Worm (Caenorhabditis elegans) whole organism, L4 larva: Measurements from ENCODE around the gene F09F7.6.
A peak's percentile ranks its signal among the peaks of the same experiment; 100 is the strongest.

ENCODE experiments used
- F10B5.3 ChIP-seq: sonication (generic microtip); optimal IDR thresholded peaks from 2 replicates; lab custom pipeline; 2016; ENCODE audit warnings: mild to moderate bottlenecking, missing genetic modification characterization, missing compliant biosample characterization
- F37D6.2 ChIP-seq: sonication (generic microtip); optimal IDR thresholded peaks from 2 replicates; lab custom pipeline; 2016; ENCODE audit warnings: mild to moderate bottlenecking, missing genetic modification characterization, missing compliant biosample characterization
- Y75B8A.6 ChIP-seq: fragments of 200-800 bp; sonication (Bioruptor generic); IDR thresholded peaks from 2 replicates; pipeline ENCODE4 v1.3.6; 2022; ENCODE audit warnings: missing genetic modification reagents, missing genetic modification characterization, missing compliant biosample characterization
- aha-1 ChIP-seq: fragments of 150-350 bp; peaks from one replicate; lab custom pipeline; 2014; ENCODE audit warnings: missing biosample characterization, missing genetic modification characterization
- ama-1 ChIP-seq: fragments of 150-350 bp; optimal IDR thresholded peaks from 2 replicates; lab custom pipeline; 2014; ENCODE audit warnings: inconsistent platforms, mixed read lengths
- ceh-32 ChIP-seq: sonication (generic microtip); optimal IDR thresholded peaks from 2 replicates; lab custom pipeline; 2016; ENCODE audit warnings: mild to moderate bottlenecking, missing genetic modification characterization, missing compliant biosample characterization; ENCODE audit not compliant: poor library complexity
- cey-2 ChIP-seq: sonication (generic microtip); optimal IDR thresholded peaks from 3 replicates; lab custom pipeline; 2017; ENCODE audit warnings: missing genetic modification characterization, mild to moderate bottlenecking, missing compliant biosample characterization, antibody characterized with exemption, borderline replicate concordance; ENCODE audit not compliant: insufficient read depth
- daf-19 ChIP-seq: fragments of 200-800 bp; sonication (Bioruptor generic); conservative IDR thresholded peaks from 2 replicates; pipeline ENCODE4 v1.3.6; 2022; ENCODE audit warnings: missing genetic modification characterization, missing compliant biosample characterization
- dpl-1 ChIP-seq: fragments of 150-350 bp; optimal IDR thresholded peaks from 2 replicates; lab custom pipeline; 2014; ENCODE audit warnings: missing biosample characterization, missing genetic modification reagents, missing genetic modification characterization
- duxl-1 ChIP-seq: sonication (generic microtip); optimal IDR thresholded peaks from 2 replicates; lab custom pipeline; 2016; ENCODE audit warnings: mild to moderate bottlenecking, missing genetic modification characterization, moderate library complexity, missing compliant biosample characterization; ENCODE audit not compliant: poor library complexity
- dve-1 ChIP-seq: sonication (generic microtip); optimal IDR thresholded peaks from 2 replicates; lab custom pipeline; 2017; ENCODE audit warnings: antibody characterized with exemption, mild to moderate bottlenecking, missing genetic modification characterization, missing compliant biosample characterization; ENCODE audit not compliant: insufficient read depth
- egl-27 ChIP-seq: sonication (generic microtip); optimal IDR thresholded peaks from 3 replicates; lab custom pipeline; 2017; ENCODE audit warnings: missing biosample characterization, missing genetic modification reagents, missing genetic modification characterization
- egl-43 ChIP-seq: fragments of 200-800 bp; sonication (Bioruptor generic); IDR thresholded peaks from 2 replicates; pipeline ENCODE4 v1.3.6; 2022; ENCODE audit warnings: missing genetic modification reagents, missing genetic modification characterization, missing compliant biosample characterization
- fkh-10 ChIP-seq: fragments of 150-350 bp; optimal IDR thresholded peaks from 2 replicates; lab custom pipeline; 2014; ENCODE audit warnings: missing biosample characterization, missing genetic modification reagents, missing genetic modification characterization
- fos-1 ChIP-seq: fragments of 150-350 bp; optimal IDR thresholded peaks from 2 replicates; lab custom pipeline; 2014; ENCODE audit warnings: missing biosample characterization, missing genetic modification characterization
- hif-1 ChIP-seq, 2 experiments: sonication (generic microtip); optimal IDR thresholded peaks; 2 replicates each; lab custom pipeline; 2016 to 2017; ENCODE audit warnings: missing compliant biosample characterization in 2 of 2, missing genetic modification characterization in 2 of 2, missing genetic modification reagents in 2 of 2, missing genotype in 2 of 2, mild to moderate bottlenecking in 1 of 2
- hlh-11 ChIP-seq: fragments of 200-800 bp; sonication (Bioruptor generic); optimal IDR thresholded peaks from 2 replicates; lab custom pipeline; 2018; ENCODE audit warnings: mild to moderate bottlenecking, missing genetic modification characterization, missing compliant biosample characterization
- hlh-30 ChIP-seq: sonication (generic microtip); optimal IDR thresholded peaks from 2 replicates; lab custom pipeline; 2017; ENCODE audit warnings: antibody characterized with exemption, mild to moderate bottlenecking, missing genetic modification characterization, missing compliant biosample characterization; ENCODE audit not compliant: insufficient read depth
- hmg-1.1 ChIP-seq: fragments of 200-800 bp; sonication (Bioruptor generic); IDR thresholded peaks from 2 replicates; pipeline ENCODE4 v1.3.6; 2022; ENCODE audit warnings: missing genetic modification reagents, missing genetic modification characterization, missing compliant biosample characterization
- lim-7 ChIP-seq: fragments of 200-800 bp; sonication (Bioruptor generic); IDR thresholded peaks from 2 replicates; pipeline ENCODE4 v1.3.6; 2022; ENCODE audit warnings: missing genetic modification characterization, missing compliant biosample characterization
- lin-1 ChIP-seq: fragments of 200-800 bp; sonication (Bioruptor generic); IDR thresholded peaks from 2 replicates; pipeline ENCODE4 v1.3.6; 2022; ENCODE audit warnings: missing genetic modification reagents, missing genetic modification characterization, missing compliant biosample characterization
- lin-29 ChIP-seq: fragments of 200-800 bp; sonication (Bioruptor generic); IDR thresholded peaks from 2 replicates; pipeline ENCODE4 v1.3.6; 2022; ENCODE audit warnings: missing genetic modification reagents, missing genetic modification characterization, missing compliant biosample characterization
- lir-3 ChIP-seq: sonication (generic microtip); optimal IDR thresholded peaks from 2 replicates; lab custom pipeline; 2016; ENCODE audit warnings: mild to moderate bottlenecking, missing genetic modification characterization, missing compliant biosample characterization
- madf-5 ChIP-seq, 2 experiments: fragments of 200-800 bp; sonication (Bioruptor generic); IDR thresholded peaks; 2 replicates each; pipeline ENCODE4 v1.3.6; 2022; ENCODE audit warnings: missing compliant biosample characterization in 2 of 2, missing genetic modification characterization in 2 of 2
- mes-2 ChIP-seq: sonication (generic microtip); optimal IDR thresholded peaks from 2 replicates; lab custom pipeline; 2016; ENCODE audit warnings: missing genotype, mild to moderate bottlenecking, missing genetic modification characterization, missing compliant biosample characterization; ENCODE audit not compliant: poor library complexity, severe bottlenecking
- nhr-102 ChIP-seq: sonication (generic microtip); optimal IDR thresholded peaks from 2 replicates; lab custom pipeline; 2016; ENCODE audit warnings: mild to moderate bottlenecking, missing genetic modification characterization, moderate library complexity, missing compliant biosample characterization
- nhr-41 ChIP-seq: fragments of 200-800 bp; sonication (Bioruptor generic); IDR thresholded peaks from 2 replicates; pipeline ENCODE4 v1.3.6; 2022; ENCODE audit warnings: missing genetic modification reagents, missing genetic modification characterization, missing compliant biosample characterization
- nhr-76 ChIP-seq: fragments of 150-350 bp; optimal IDR thresholded peaks from 2 replicates; lab custom pipeline; 2014; ENCODE audit warnings: missing biosample characterization, missing genetic modification characterization
- pha-4 ChIP-seq, 2 experiments: fragments of 150-350 bp in 1 of 2; fragments of 200-800 bp in 1 of 2; sonication (Bioruptor generic) in 1 of 2; IDR thresholded peaks in 1 of 2; optimal IDR thresholded peaks in 1 of 2; 2 replicates each; pipeline versions ENCODE4 v1.3.6 to Lab custom; 2014 to 2022; ENCODE audit warnings: missing genetic modification characterization in 2 of 2, missing genetic modification reagents in 2 of 2, missing biosample characterization in 1 of 2, missing compliant biosample characterization in 1 of 2
- skn-1 ChIP-seq: fragments of 150-350 bp; optimal IDR thresholded peaks from 2 replicates; lab custom pipeline; 2014; ENCODE audit warnings: missing biosample characterization, missing genetic modification characterization
- snpc-4 ChIP-seq: fragments of 150-350 bp; optimal IDR thresholded peaks from 2 replicates; lab custom pipeline; 2014; ENCODE audit warnings: missing biosample characterization, missing genetic modification characterization
- tag-97 ChIP-seq: fragments of 200-800 bp; sonication (Bioruptor generic); IDR thresholded peaks from 2 replicates; pipeline ENCODE4 v1.3.6; 2022; ENCODE audit warnings: missing genetic modification characterization, missing compliant biosample characterization
- vab-7 ChIP-seq: fragments of 200-800 bp; sonication (Bioruptor generic); IDR thresholded peaks from 2 replicates; pipeline ENCODE4 v1.3.6; 2022; ENCODE audit warnings: missing genetic modification reagents, missing genetic modification characterization, missing compliant biosample characterization
- zag-1 ChIP-seq: fragments of 150-350 bp; optimal IDR thresholded peaks from 2 replicates; lab custom pipeline; 2014; ENCODE audit warnings: missing biosample characterization, missing genetic modification characterization

Gene F09F7.6

DNA sequence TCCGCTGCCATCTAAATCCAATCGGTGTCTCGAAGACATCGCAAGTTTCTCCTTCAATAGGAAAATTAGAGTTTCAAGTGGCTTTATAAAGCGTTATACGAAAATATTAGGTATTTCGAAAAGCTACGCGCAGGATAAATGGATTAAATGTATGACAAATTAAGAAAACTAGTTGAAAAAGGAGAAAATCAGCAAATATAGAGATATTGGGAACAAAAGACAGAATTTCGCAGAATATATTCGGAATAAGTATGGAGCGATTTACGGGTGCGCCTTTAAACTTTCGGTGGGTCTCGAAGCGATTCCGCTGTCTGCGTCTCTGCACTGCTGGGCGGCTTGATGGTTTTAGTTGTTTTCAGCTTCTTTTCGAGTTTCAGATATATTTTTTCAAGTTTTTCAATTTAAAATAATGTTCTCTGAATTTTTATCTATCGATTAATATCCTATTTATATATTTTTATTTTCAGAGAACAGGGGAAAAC is 39.8 kb upstream of the F09F7.6 start, which contains the start of the genes ddx-15 and ucr-1 (continued):
- TF ChIP-seq hif-1 (tag; optimal IDR thresholded peaks at IDR 0.05; lab: Kevin White, UChicago) = peak in 1 of 2 experiments; percentile 43

DNA sequence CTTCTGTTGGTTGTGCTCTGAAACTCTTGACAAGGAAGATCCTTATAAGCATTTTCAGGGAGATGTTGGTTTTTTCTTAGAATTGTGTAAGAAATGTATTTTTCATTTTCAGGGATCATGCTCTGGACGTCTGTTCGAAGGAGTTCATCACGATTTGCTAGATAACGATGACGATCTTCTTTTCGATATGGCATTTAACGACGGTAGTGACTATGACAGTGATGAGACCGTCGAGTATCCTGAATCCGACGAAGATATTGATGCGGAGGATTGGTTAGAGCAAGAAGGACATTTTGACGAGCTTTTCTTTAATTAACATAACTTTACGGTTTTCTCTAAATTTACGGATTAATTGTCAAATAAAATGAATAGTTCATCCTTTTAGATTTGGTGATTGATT is 36.8 kb upstream of the F09F7.6 start:
- no peak for TF ChIP-seq egl-27 (tag; lab: Kevin White, UChicago)
- TF ChIP-seq nhr-41 = no peak
- peak; percentile 64 for TF ChIP-seq ama-1 (lab: Kevin White, UChicago)
- TF ChIP-seq nhr-102 = no peak
- no peak for TF ChIP-seq tag-97 (GFP tag; lab: Robert Waterston, UW)

DNA sequence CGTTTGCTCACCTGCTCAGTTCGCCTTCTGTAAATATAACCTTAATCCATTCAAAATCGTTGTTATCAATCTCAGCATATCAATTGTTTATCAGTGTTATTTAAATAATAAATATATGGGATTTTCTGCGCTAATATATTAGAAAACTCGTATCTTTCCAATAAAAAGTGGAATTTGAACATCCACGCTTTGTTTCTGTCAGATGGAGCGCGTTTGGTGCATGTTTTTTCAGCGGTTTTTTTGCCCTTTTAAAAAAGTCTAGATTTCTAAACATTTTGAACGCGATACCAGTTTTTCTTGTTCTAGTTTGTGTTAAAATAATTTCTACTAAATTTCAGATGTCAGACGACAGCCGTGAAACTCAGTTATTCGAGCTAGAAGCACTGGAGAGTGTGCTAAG is 35.0 kb upstream of the F09F7.6 start, which contains the start of gene F56D2.2:
Gene F56D2.2, plus strand, starts transcription at position 339 of the 400 bp plus-strand sequence.
- TF ChIP-seq lin-1 (GFP tag; lab: Robert Waterston, UW) (no peak), aha-1 (tag; lab: Kevin White, UChicago) (no peak), madf-5 (GFP tag; IDR thresholded peaks at IDR 0.05; lab: Robert Waterston, UW) (no peak), mes-2 (tag; lab: Kevin White, UChicago) (peak; percentile 41), dpl-1 (GFP tag; lab: Kevin White, UChicago) (peak; percentile 69), vab-7 (GFP tag; lab: Robert Waterston, UW) (no peak)
- TF ChIP-seq, all 104 proteins: peak for 2

DNA sequence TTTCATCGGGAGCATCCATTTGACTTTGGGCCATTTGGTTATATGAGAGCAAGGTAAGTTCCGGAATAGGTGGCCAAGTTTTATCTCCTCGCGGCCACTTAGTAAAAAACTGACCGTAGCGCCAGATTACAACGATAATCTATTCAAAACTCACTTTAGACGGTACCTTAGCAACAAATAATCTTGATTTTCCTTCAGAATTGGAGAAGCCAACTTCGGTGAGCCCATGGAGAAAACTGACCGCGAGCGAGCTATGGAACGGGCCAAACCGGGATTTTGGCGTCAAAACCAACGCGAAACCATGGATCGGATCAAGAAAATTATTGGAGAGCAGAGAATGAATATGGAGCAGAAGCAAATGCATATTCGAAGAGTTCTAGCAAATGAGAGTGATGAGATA is 33.8 kb upstream of the F09F7.6 start:
- no peak for TF ChIP-seq F10B5.3 (tag; lab: Kevin White, UChicago)
- no peak for TF ChIP-seq lin-29
- TF ChIP-seq F37D6.2 (tag; lab: Kevin White, UChicago) = no peak
- TF ChIP-seq fkh-10 (GFP tag; lab: Kevin White, UChicago) = no peak
- TF ChIP-seq lim-7 (GFP tag; lab: Robert Waterston, UW) = no peak
- no peak for TF ChIP-seq madf-5 (GFP tag; IDR thresholded peaks at IDR 0.05; lab: Robert Waterston, UW)
- TF ChIP-seq lir-3 (tag; lab: Kevin White, UChicago) = no peak
- no peak for TF ChIP-seq dve-1 (tag; lab: Kevin White, UChicago)
- no peak for TF ChIP-seq egl-43
- TF ChIP-seq nhr-41 = no peak
- TF ChIP-seq Y75B8A.6 (GFP tag; lab: Robert Waterston, UW) = no peak
- no peak for TF ChIP-seq ceh-32 (tag; lab: Kevin White, UChicago)
- TF ChIP-seq hlh-11 (tag; lab: Kevin White, UChicago) = no peak
- TF ChIP-seq cey-2 (tag; lab: Kevin White, UChicago) = no peak

DNA sequence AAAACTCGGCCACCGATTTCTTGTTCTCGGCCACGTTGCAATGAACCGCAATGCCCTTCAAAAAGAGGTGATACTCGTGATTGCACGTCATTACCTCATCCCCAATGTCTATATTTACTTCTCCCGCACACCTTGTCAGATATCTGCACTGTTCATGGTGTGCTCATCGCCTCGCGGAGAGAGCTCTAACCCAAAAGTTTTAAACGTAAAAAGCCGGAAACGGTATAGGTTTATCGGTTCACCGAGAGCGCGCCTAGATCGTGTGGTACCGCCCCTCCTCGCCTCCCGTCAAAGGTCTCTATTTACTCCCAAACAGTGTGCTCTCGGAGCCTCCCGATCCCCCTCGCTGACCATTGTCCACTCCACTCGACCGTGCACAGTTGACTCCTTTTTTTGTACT is 32.7 kb upstream of the F09F7.6 start, which contains the start of gene F56D2.3:
Gene F56D2.3, plus strand, starts transcription at position 301 of the 400 bp plus-strand sequence.
- no peak for TF ChIP-seq daf-19 (GFP tag; lab: Robert Waterston, UW)
- TF ChIP-seq duxl-1 (tag; lab: Kevin White, UChicago) = no peak
- no peak for TF ChIP-seq hlh-30
- TF ChIP-seq hmg-1.1 (GFP tag; lab: Robert Waterston, UW) = no peak
- TF ChIP-seq aha-1 (tag; lab: Kevin White, UChicago) = no peak
- TF ChIP-seq fos-1 (tag; lab: Kevin White, UChicago) = no peak
- TF ChIP-seq egl-43 = no peak
- no peak for TF ChIP-seq snpc-4
- TF ChIP-seq skn-1 (tag; lab: Kevin White, UChicago) = no peak
- no peak for TF ChIP-seq ama-1 (lab: Kevin White, UChicago)
- no peak for TF ChIP-seq F37D6.2 (tag; lab: Kevin White, UChicago)
- TF ChIP-seq pha-4 (GFP tag; IDR thresholded peaks at IDR 0.05; lab: Robert Waterston, UW) = no peak
- TF ChIP-seq pha-4 (tag; optimal IDR thresholded peaks at IDR 0.05; lab: Kevin White, UChicago) = no peak
- no peak for TF ChIP-seq zag-1 (tag; lab: Kevin White, UChicago)
- no peak for TF ChIP-seq nhr-76 (tag; lab: Kevin White, UChicago)
